Worm (Caenorhabditis elegans) whole organism, late embryonic: ENCODE results near the gene srh-268.
A peak's percentile ranks its signal among the peaks of the same experiment; 100 is the strongest.
"Not testable (repeated sequence)": the region's sequence is repeated elsewhere in the genome, so short reads cannot be mapped to it uniquely, and the experiment has no call there.

Source experiments
- C08G9.2 ChIP-seq: sonication (generic microtip); optimal IDR thresholded peaks from 2 replicates; lab custom pipeline; 2016; ENCODE audit warnings: mild to moderate bottlenecking, missing genetic modification characterization, moderate library complexity, missing compliant biosample characterization
- F13H6.1 ChIP-seq: sonication (generic microtip); optimal IDR thresholded peaks from 2 replicates; lab custom pipeline; 2016; ENCODE audit warnings: missing genetic modification characterization, missing compliant biosample characterization
- T23F11.4 ChIP-seq: fragments of 200-800 bp; sonication (Bioruptor generic); optimal IDR thresholded peaks from 2 replicates; lab custom pipeline; 2018; ENCODE audit warnings: mild to moderate bottlenecking, missing genetic modification characterization, missing compliant biosample characterization
- ama-1 ChIP-seq: fragments of 150-350 bp; optimal IDR thresholded peaks from 2 replicates; lab custom pipeline; 2014
- ceh-14 ChIP-seq: sonication (generic microtip); optimal IDR thresholded peaks from 2 replicates; lab custom pipeline; 2016; ENCODE audit warnings: missing genotype, missing genetic modification characterization, missing compliant biosample characterization
- ceh-22 ChIP-seq: sonication (generic microtip); optimal IDR thresholded peaks from 2 replicates; lab custom pipeline; 2017; ENCODE audit warnings: missing biosample characterization, missing genetic modification characterization
- ceh-24 ChIP-seq: sonication (generic microtip); optimal IDR thresholded peaks from 2 replicates; lab custom pipeline; 2016; ENCODE audit warnings: mild to moderate bottlenecking, missing genetic modification characterization, missing compliant biosample characterization
- ceh-34 ChIP-seq: sonication (generic microtip); optimal IDR thresholded peaks from 2 replicates; lab custom pipeline; 2016; ENCODE audit warnings: mild to moderate bottlenecking, missing genetic modification characterization, missing compliant biosample characterization
- ceh-45 ChIP-seq: fragments of 200-800 bp; sonication (Bioruptor generic); IDR thresholded peaks from 2 replicates; pipeline ENCODE4 v1.3.6; 2022; ENCODE audit warnings: missing genetic modification reagents, missing genetic modification characterization, missing compliant biosample characterization
- ceh-48 ChIP-seq: sonication (generic microtip); optimal IDR thresholded peaks from 2 replicates; lab custom pipeline; 2016; ENCODE audit warnings: missing genetic modification characterization, inconsistent platforms, missing compliant biosample characterization
- elt-2 ChIP-seq: sonication (generic microtip); optimal IDR thresholded peaks from 2 replicates; lab custom pipeline; 2016; ENCODE audit warnings: missing genetic modification reagents, missing genetic modification characterization, missing compliant biosample characterization
- elt-4 ChIP-seq: sonication (generic microtip); optimal IDR thresholded peaks from 2 replicates; lab custom pipeline; 2016; ENCODE audit warnings: missing genetic modification characterization, missing compliant biosample characterization
- fax-1 ChIP-seq: sonication (generic microtip); optimal IDR thresholded peaks from 2 replicates; lab custom pipeline; 2016; ENCODE audit warnings: missing genotype, missing genetic modification characterization, missing compliant biosample characterization
- fkh-10 ChIP-seq: fragments of 150-350 bp; optimal IDR thresholded peaks from 2 replicates; lab custom pipeline; 2014; ENCODE audit warnings: missing biosample characterization, missing genetic modification reagents, missing genetic modification characterization
- gmeb-2 ChIP-seq: sonication (generic microtip); optimal IDR thresholded peaks from 2 replicates; lab custom pipeline; 2016; ENCODE audit warnings: missing genetic modification characterization, inconsistent platforms, missing compliant biosample characterization
- hlh-6 ChIP-seq: sonication (generic microtip); optimal IDR thresholded peaks from 2 replicates; lab custom pipeline; 2016; ENCODE audit warnings: missing genotype, missing genetic modification characterization, missing compliant biosample characterization
- lim-6 ChIP-seq: sonication (generic microtip); optimal IDR thresholded peaks from 2 replicates; lab custom pipeline; 2016; ENCODE audit warnings: missing genetic modification characterization, missing compliant biosample characterization
- lin-11 ChIP-seq: fragments of 200-800 bp; sonication (Bioruptor generic); optimal IDR thresholded peaks from 2 replicates; lab custom pipeline; 2018; ENCODE audit warnings: mild to moderate bottlenecking, missing genetic modification characterization, missing compliant biosample characterization
- madf-2 ChIP-seq: sonication (generic microtip); optimal IDR thresholded peaks from 2 replicates; lab custom pipeline; 2017; ENCODE audit warnings: missing genetic modification characterization, missing compliant biosample characterization
- nhr-11 ChIP-seq: fragments of 150-350 bp; optimal IDR thresholded peaks from 2 replicates; lab custom pipeline; 2014; ENCODE audit warnings: missing biosample characterization, missing genetic modification characterization
- nhr-232 ChIP-seq: sonication (generic microtip); optimal IDR thresholded peaks from 2 replicates; lab custom pipeline; 2016; ENCODE audit warnings: missing genetic modification characterization, missing compliant biosample characterization
- npax-4 ChIP-seq: sonication (generic microtip); optimal IDR thresholded peaks from 2 replicates; lab custom pipeline; 2016; ENCODE audit warnings: missing genetic modification characterization, missing compliant biosample characterization
- odd-2 ChIP-seq: sonication (generic microtip); optimal IDR thresholded peaks from 2 replicates; lab custom pipeline; 2017; ENCODE audit warnings: antibody characterized with exemption, mild to moderate bottlenecking, missing genetic modification characterization, missing compliant biosample characterization
- pat-9 ChIP-seq: fragments of 200-800 bp; sonication (Bioruptor generic); optimal IDR thresholded peaks from 2 replicates; lab custom pipeline; 2018; ENCODE audit warnings: mild to moderate bottlenecking, missing genetic modification characterization, moderate library complexity, missing compliant biosample characterization
- ref-2 ChIP-seq: sonication (generic microtip); optimal IDR thresholded peaks from 2 replicates; lab custom pipeline; 2016; ENCODE audit warnings: missing genetic modification characterization, missing compliant biosample characterization
- rnt-1 ChIP-seq: sonication (generic microtip); optimal IDR thresholded peaks from 2 replicates; lab custom pipeline; 2016; ENCODE audit warnings: missing genetic modification characterization, missing compliant biosample characterization
- sox-2 ChIP-seq: fragments of 200-800 bp; sonication (Bioruptor generic); IDR thresholded peaks from 2 replicates; pipeline ENCODE4 v1.3.6; 2022; ENCODE audit warnings: missing genetic modification reagents, missing genetic modification characterization, missing compliant biosample characterization
- sox-4 ChIP-seq: sonication (generic microtip); optimal IDR thresholded peaks from 2 replicates; lab custom pipeline; 2017; ENCODE audit warnings: mild to moderate bottlenecking, missing genetic modification characterization, inconsistent platforms, missing compliant biosample characterization
- syd-9 ChIP-seq: sonication (generic microtip); optimal IDR thresholded peaks from 2 replicates; lab custom pipeline; 2016; ENCODE audit warnings: mild to moderate bottlenecking, missing genetic modification characterization, moderate library complexity, missing compliant biosample characterization
- ttx-3 ChIP-seq: sonication (generic microtip); optimal IDR thresholded peaks from 2 replicates; lab custom pipeline; 2016; ENCODE audit warnings: missing genetic modification reagents, missing genetic modification characterization, missing compliant biosample characterization
- unc-3 ChIP-seq, 2 experiments: fragments of 200-800 bp in 1 of 2; sonication (Bioruptor generic) in 1 of 2; sonication (generic microtip) in 1 of 2; conservative IDR thresholded peaks in 1 of 2; optimal IDR thresholded peaks in 1 of 2; 2 replicates each; pipeline versions ENCODE4 v1.3.6 to Lab custom; 2016 to 2022; ENCODE audit warnings: missing compliant biosample characterization in 2 of 2, missing genetic modification characterization in 2 of 2, missing genetic modification reagents in 1 of 2
- unc-86 ChIP-seq: sonication (generic microtip); optimal IDR thresholded peaks from 2 replicates; lab custom pipeline; 2016; ENCODE audit warnings: missing genetic modification characterization, missing compliant biosample characterization
- ztf-16 ChIP-seq: sonication (generic microtip); optimal IDR thresholded peaks from 2 replicates; lab custom pipeline; 2017; ENCODE audit warnings: missing genetic modification characterization, missing compliant biosample characterization

Gene srh-268

DNA sequence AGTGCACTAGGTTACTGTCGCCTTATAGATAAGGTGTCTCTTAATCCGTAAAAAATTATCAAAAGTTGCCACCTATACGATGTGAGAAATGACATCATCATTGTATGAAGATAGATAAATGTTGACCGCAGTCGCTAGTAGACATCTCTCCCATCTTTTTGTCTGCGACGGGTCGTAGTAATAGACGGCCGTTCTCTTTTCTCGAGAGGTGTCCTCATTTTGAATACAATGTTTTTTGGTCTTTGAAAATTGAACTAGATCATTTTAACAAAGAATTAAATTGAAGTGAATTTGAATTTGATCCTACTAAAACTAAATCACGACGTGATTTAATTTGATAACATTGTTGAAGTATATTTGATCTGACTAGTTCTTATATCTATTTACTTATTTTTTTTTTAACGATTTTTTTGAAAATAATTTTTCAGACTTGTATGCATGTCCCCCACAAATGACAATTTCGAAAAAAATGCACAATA lies 30.5 kb upstream of the srh-268 start, which contains the start of the genes str-31 and nhr-172:
Gene str-31, minus strand, starts transcription at position 101 of the 479 bp plus-strand sequence.
Gene nhr-172, plus strand, starts transcription at position 429 of the 479 bp plus-strand sequence.
- TF ChIP-seq ceh-34 (tag; lab: Kevin White, UChicago) (no peak), elt-2 (peak; percentile 63)

DNA sequence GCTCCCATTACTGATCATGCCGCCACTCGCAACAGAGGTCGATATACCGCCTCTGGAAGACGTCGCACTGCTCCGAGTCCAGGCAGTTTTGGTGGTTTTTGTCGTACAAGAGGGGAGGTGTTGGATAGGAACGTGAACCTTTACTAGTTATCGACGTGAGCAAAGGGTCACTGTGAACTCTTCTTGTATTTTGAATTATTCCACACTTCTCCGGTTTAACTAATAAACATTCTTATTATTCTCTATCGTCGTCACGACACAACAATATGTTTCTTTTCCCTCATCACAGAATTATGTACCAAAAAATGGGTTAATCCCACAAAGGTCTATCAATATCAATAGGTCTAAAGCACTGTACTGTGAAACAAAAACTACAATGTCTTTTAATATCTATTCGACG lies 27.6 kb upstream of the srh-268 start, which contains the start of gene nhr-171:
Gene nhr-171, plus strand, starts transcription at position 301 of the 400 bp plus-strand sequence.
- TF ChIP-seq nhr-11 (tag; lab: Kevin White, UChicago); T23F11.4 (GFP tag; lab: Kevin White, UChicago); sox-4: not testable (repeated sequence)
- TF ChIP-seq, all 69 proteins: peak for 0; not testable (repeated sequence) for 69

DNA sequence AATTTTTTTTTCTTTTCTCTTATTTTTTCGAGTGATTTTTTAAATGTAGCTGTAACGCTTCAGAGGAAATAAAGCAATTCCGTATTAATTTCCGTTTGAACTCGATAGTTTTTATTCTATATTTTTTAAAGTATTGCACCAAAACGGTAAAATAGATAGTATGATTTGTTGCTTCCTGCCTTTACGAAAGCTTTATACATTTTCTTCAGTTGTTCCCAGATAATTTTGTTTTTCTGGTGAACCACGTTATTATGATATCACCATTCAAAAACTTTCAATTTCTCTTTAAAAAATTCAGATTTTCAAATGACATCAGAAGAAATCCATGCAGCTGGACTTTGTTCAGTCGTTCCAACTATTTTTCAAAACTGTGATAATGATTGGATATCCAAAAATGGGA lies 24.2 kb upstream of the srh-268 start, which contains the start of gene srb-18:
Gene srb-18, plus strand, starts transcription at position 301 of the 400 bp plus-strand sequence.
- TF ChIP-seq sox-4 (no peak), ztf-16 (tag; lab: Kevin White, UChicago) (no peak), odd-2 (tag; lab: Kevin White, UChicago) (no peak), ceh-22 (no peak), gmeb-2 (tag; lab: Kevin White, UChicago) (no peak), ceh-14 (no peak), ttx-3 (tag; lab: Kevin White, UChicago) (no peak), T23F11.4 (GFP tag; lab: Kevin White, UChicago) (no peak), fkh-10 (no peak), C08G9.2 (tag; lab: Kevin White, UChicago) (no peak), lim-6 (tag; lab: Kevin White, UChicago) (no peak), ama-1 (lab: Kevin White, UChicago) (no peak), F13H6.1 (tag; lab: Kevin White, UChicago) (no peak), ref-2 (no peak), pat-9 (tag; lab: Kevin White, UChicago) (no peak), elt-4 (tag; lab: Kevin White, UChicago) (no peak), lin-11 (tag; lab: Kevin White, UChicago) (no peak)

DNA sequence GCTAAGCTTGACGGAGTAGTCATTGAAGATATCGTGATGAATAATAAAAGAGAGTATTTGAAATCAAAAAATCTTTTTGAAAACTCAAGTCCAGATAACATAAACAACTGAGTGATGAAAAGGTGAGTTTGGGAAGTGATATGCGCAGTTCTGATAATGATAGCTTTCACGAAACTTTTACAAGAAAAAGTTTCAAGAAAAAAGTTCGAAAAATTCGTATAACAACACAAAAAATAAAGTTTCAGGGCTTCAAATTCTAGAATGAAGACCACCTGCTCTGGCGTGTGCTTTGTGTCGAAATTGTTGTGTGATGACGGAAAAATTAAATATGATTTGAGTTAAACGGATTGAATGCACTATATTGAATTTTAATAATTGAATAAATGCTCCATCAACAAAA lies 19.0 kb upstream of the srh-268 start, which contains the start of gene srb-19:
Gene srb-19, minus strand, starts transcription at position 101 of the 400 bp plus-strand sequence.
- TF ChIP-seq rnt-1 (tag; lab: Kevin White, UChicago) (no peak), ceh-48 (tag; lab: Kevin White, UChicago) (no peak), odd-2 (tag; lab: Kevin White, UChicago) (no peak), npax-4 (tag; lab: Kevin White, UChicago) (no peak), syd-9 (tag; lab: Kevin White, UChicago) (no peak), ceh-14 (no peak), ceh-24 (no peak), hlh-6 (tag; lab: Kevin White, UChicago) (no peak), unc-3 (GFP tag; conservative IDR thresholded peaks at IDR 0.05; lab: Robert Waterston, UW) (no peak), unc-3 (tag; optimal IDR thresholded peaks at IDR 0.05; lab: Kevin White, UChicago) (no peak), ama-1 (lab: Kevin White, UChicago) (no peak)

DNA sequence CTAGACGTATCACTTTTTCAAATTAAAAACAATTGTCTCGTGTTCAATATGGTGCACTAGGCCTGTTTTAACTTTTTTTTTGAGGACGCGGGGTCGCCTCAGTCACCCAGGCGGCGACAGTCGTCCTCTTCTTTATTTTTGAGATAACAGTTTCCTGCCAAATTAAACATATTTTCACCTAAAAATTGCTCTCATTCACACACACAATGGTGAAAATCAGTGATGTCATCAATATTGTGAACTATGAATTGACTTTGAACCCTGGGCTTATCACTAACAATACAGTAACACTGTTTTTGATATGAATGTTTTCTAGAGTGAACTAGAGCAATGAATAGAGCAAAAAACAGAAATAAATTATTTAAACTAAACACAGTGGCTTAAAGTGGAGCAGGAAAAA lies 17.8 kb upstream of the srh-268 start:
- no peak for TF ChIP-seq npax-4 (tag; lab: Kevin White, UChicago)
- TF ChIP-seq ceh-24, result no peak

DNA sequence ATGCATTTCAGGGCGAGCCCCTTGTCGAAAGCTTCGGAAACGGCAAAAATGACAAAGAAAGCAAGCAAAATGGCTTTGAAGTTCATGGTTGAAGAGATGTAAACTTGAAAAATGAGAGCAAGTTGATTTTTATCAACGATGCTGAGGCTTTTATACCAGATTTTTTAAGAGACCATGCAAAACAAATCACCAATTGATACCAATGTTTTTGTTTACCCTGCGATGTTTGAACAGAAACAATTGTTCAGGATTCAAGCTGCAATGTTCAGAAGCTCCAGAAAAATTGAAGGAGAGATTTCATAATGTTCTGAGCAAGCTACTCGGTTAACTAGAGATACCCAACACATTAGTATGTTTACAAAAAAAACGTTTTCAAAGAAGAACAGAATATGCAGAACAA lies 16.8 kb upstream of the srh-268 start, which contains the start of gene C54F6.15:
Gene C54F6.15, minus strand, starts transcription at position 101 of the 400 bp plus-strand sequence.
- TF ChIP-seq syd-9 (tag; lab: Kevin White, UChicago) (no peak), unc-86 (tag; lab: Kevin White, UChicago) (no peak), gmeb-2 (tag; lab: Kevin White, UChicago) (no peak), odd-2 (tag; lab: Kevin White, UChicago) (no peak), rnt-1 (tag; lab: Kevin White, UChicago) (no peak), nhr-232 (tag; lab: Kevin White, UChicago) (no peak), sox-2 (no peak), madf-2 (tag; lab: Kevin White, UChicago) (no peak), fax-1 (tag; lab: Kevin White, UChicago) (no peak), npax-4 (tag; lab: Kevin White, UChicago) (no peak), ceh-24 (no peak), unc-3 (GFP tag; conservative IDR thresholded peaks at IDR 0.05; lab: Robert Waterston, UW) (no peak), unc-3 (tag; optimal IDR thresholded peaks at IDR 0.05; lab: Kevin White, UChicago) (no peak), ceh-45 (GFP tag; lab: Robert Waterston, UW) (no peak), elt-4 (tag; lab: Kevin White, UChicago) (no peak)
- TF ChIP-seq, all 69 proteins: peak for 0
